Fruit fly (Drosophila melanogaster) whole organism, prepupa: Measurements from ENCODE around the gene CG18744.

Experiments used
- CG10631 ChIP-seq: fragments of 200-800 bp; sonication (Bioruptor generic); optimal IDR thresholded peaks from 2 replicates; lab custom pipeline; 2016; ENCODE audit warnings: missing biosample characterization, missing genetic modification characterization
- CG11294 ChIP-seq: fragments of 200-800 bp; sonication (Bioruptor generic); IDR thresholded peaks from 2 replicates; pipeline ENCODE4 v1.3.6; 2022; ENCODE audit warnings: missing biosample characterization, missing genetic modification characterization
- CG3919 ChIP-seq: fragments of 200-800 bp; sonication (Bioruptor generic); optimal IDR thresholded peaks from 3 replicates; lab custom pipeline; 2016; ENCODE audit warnings: missing biosample characterization, missing genetic modification characterization
- CG6792 ChIP-seq: fragments of 200-800 bp; sonication (Bioruptor generic); optimal IDR thresholded peaks from 3 replicates; lab custom pipeline; 2016; ENCODE audit warnings: missing biosample characterization, missing genetic modification characterization
- Gug ChIP-seq: fragments of 200-800 bp; sonication (Bioruptor generic); IDR thresholded peaks from 2 replicates; pipeline ENCODE4 v1.3.6; 2022; ENCODE audit warnings: missing biosample characterization, missing genetic modification characterization
- Hr4 ChIP-seq: fragments of 200-800 bp; sonication (Bioruptor generic); optimal IDR thresholded peaks from 3 replicates; lab custom pipeline; 2016; ENCODE audit warnings: missing biosample characterization, missing genetic modification characterization
- acj6 ChIP-seq: fragments of 200-800 bp; sonication (Bioruptor generic); optimal IDR thresholded peaks from 3 replicates; lab custom pipeline; 2016; ENCODE audit warnings: missing biosample characterization, missing genetic modification characterization

DNA sequence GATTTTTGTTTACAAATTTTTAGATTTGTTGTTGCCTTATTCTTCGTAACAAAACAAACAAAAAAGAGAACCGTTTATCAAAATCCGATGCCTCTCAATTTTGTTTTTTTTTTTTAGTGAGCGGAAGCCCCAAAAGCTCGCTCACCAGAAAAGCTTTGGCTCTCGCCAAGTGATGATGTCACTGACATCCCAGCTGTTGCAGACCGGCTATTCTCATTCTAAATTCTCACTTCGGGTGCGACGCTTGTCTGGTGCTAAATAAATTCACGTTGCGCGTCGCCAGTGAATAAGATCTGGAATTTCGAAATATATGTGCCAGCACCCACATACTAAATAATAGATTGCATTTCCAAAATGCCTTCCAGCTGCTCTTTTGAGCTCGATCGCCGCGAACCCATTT is 4.7 kb downstream of the CG18744 start, which contains the start of gene CG2641:
- TF ChIP-seq CG6792 (GFP tag; lab: Kevin White, UChicago) (no peak), acj6 (no peak), CG10631 (GFP tag; lab: Kevin White, UChicago) (no peak), CG3919 (GFP tag; lab: Kevin White, UChicago) (no peak), CG11294 (GFP tag; lab: Robert Waterston, UW) (no peak), Gug (GFP tag; lab: Robert Waterston, UW) (no peak), Hr4 (no peak)
